Fruit fly (Drosophila melanogaster) whole organism, prepupa: ENCODE measurements around the gene CG11656.

Experiments
- Blimp-1 ChIP-seq: fragments of 200-800 bp; sonication (Bioruptor generic); optimal IDR thresholded peaks from 3 replicates; lab custom pipeline; 2017; ENCODE audit warnings: missing biosample characterization, missing genetic modification characterization, mild to moderate bottlenecking, moderate library complexity, missing genetic modification reagents
- CG10669 ChIP-seq: fragments of 200-800 bp; sonication (Bioruptor generic); optimal IDR thresholded peaks from 3 replicates; lab custom pipeline; 2018; ENCODE audit warnings: missing biosample characterization, mild to moderate bottlenecking, missing genetic modification characterization, moderate library complexity
- CG11294 ChIP-seq: fragments of 200-800 bp; sonication (Bioruptor generic); IDR thresholded peaks from 2 replicates; pipeline ENCODE4 v1.3.6; 2022; ENCODE audit warnings: missing biosample characterization, missing genetic modification characterization
- CG11762 ChIP-seq: fragments of 200-800 bp; sonication (Bioruptor generic); optimal IDR thresholded peaks from 3 replicates; lab custom pipeline; 2016; ENCODE audit warnings: missing biosample characterization, missing genetic modification characterization; ENCODE audit not compliant: insufficient read depth
- CG11902 ChIP-seq: fragments of 200-800 bp; sonication (Bioruptor generic); optimal IDR thresholded peaks from 3 replicates; lab custom pipeline; 2016; ENCODE audit warnings: missing biosample characterization, missing genetic modification characterization
- CG15336 ChIP-seq: fragments of 200-800 bp; sonication (Bioruptor generic); IDR thresholded peaks from 2 replicates; pipeline ENCODE4 v1.3.6; 2022; ENCODE audit warnings: missing biosample characterization, missing genetic modification characterization
- CG1621 ChIP-seq: fragments of 200-800 bp; sonication (Bioruptor generic); optimal IDR thresholded peaks from 3 replicates; lab custom pipeline; 2018; ENCODE audit warnings: missing biosample characterization, mild to moderate bottlenecking, missing genetic modification characterization
- CG16779 ChIP-seq: fragments of 200-800 bp; sonication (Bioruptor generic); optimal IDR thresholded peaks from 3 replicates; lab custom pipeline; 2017; ENCODE audit warnings: missing biosample characterization, mild to moderate bottlenecking, missing genetic modification characterization
- CG3032 ChIP-seq: fragments of 200-800 bp; optimal IDR thresholded peaks from 2 replicates; lab custom pipeline; 2019; ENCODE audit warnings: missing biosample characterization, mild to moderate bottlenecking, missing genetic modification characterization, moderate library complexity
- CG31627 ChIP-seq: fragments of 200-800 bp; sonication (Bioruptor generic); optimal IDR thresholded peaks from 3 replicates; lab custom pipeline; 2016; ENCODE audit warnings: missing biosample characterization, missing genetic modification characterization
- CG32006 ChIP-seq: fragments of 200-800 bp; sonication (Bioruptor generic); optimal IDR thresholded peaks from 3 replicates; lab custom pipeline; 2017; ENCODE audit warnings: missing biosample characterization, mild to moderate bottlenecking, missing genetic modification characterization
- CG34406 ChIP-seq: fragments of 200-800 bp; sonication (Bioruptor generic); optimal IDR thresholded peaks from 3 replicates; lab custom pipeline; 2016; ENCODE audit warnings: missing biosample characterization, missing genetic modification characterization
- CG3919 ChIP-seq: fragments of 200-800 bp; sonication (Bioruptor generic); optimal IDR thresholded peaks from 3 replicates; lab custom pipeline; 2016; ENCODE audit warnings: missing biosample characterization, missing genetic modification characterization
- CG4318 ChIP-seq: fragments of 200-800 bp; sonication (Bioruptor generic); optimal IDR thresholded peaks from 3 replicates; lab custom pipeline; 2017; ENCODE audit warnings: missing biosample characterization, mild to moderate bottlenecking, missing genetic modification characterization
- CG6163 ChIP-seq: fragments of 200-800 bp; sonication (Bioruptor generic); IDR thresholded peaks from 3 replicates; pipeline ENCODE4 v1.3.6; 2022; ENCODE audit warnings: missing biosample characterization, missing genetic modification characterization
- CG6276 ChIP-seq: fragments of 200-800 bp; sonication (Bioruptor generic); optimal IDR thresholded peaks from 2 replicates; lab custom pipeline; 2017; ENCODE audit warnings: missing biosample characterization, mild to moderate bottlenecking, missing genetic modification characterization
- CG6792 ChIP-seq: fragments of 200-800 bp; sonication (Bioruptor generic); optimal IDR thresholded peaks from 3 replicates; lab custom pipeline; 2016; ENCODE audit warnings: missing biosample characterization, missing genetic modification characterization
- CG6808 ChIP-seq: fragments of 200-800 bp; sonication (Bioruptor generic); optimal IDR thresholded peaks from 3 replicates; lab custom pipeline; 2017; ENCODE audit warnings: missing biosample characterization, missing genetic modification characterization, mild to moderate bottlenecking, moderate library complexity, missing genetic modification reagents
- CG6854 ChIP-seq: fragments of 200-800 bp; sonication (Bioruptor generic); optimal IDR thresholded peaks from 2 replicates; lab custom pipeline; 2017; ENCODE audit warnings: missing biosample characterization, mild to moderate bottlenecking, missing genetic modification characterization
- CG7368 ChIP-seq: fragments of 200-800 bp; sonication (Bioruptor generic); optimal IDR thresholded peaks from 3 replicates; lab custom pipeline; 2016; ENCODE audit warnings: missing biosample characterization, missing genetic modification characterization
- CG8119 ChIP-seq: fragments of 200-800 bp; sonication (Bioruptor generic); IDR thresholded peaks from 3 replicates; pipeline ENCODE4 v1.3.6; 2022; ENCODE audit warnings: missing biosample characterization, missing genetic modification characterization
- CG8632 ChIP-seq: fragments of 200-800 bp; sonication (Bioruptor generic); optimal IDR thresholded peaks from 3 replicates; lab custom pipeline; 2016; ENCODE audit warnings: missing biosample characterization, missing genetic modification characterization
- Eip75B ChIP-seq: fragments of 200-800 bp; sonication (Bioruptor generic); optimal IDR thresholded peaks from 3 replicates; lab custom pipeline; 2016; ENCODE audit warnings: missing biosample characterization, missing genetic modification characterization
- Eip78C ChIP-seq: fragments of 200-800 bp; sonication (Bioruptor generic); peaks from one replicate; lab custom pipeline; 2016; ENCODE audit warnings: missing biosample characterization, missing genetic modification characterization
- Eip93F ChIP-seq: fragments of 200-800 bp; sonication (Bioruptor generic); optimal IDR thresholded peaks from 2 replicates; lab custom pipeline; 2016; ENCODE audit warnings: missing biosample characterization, mild to moderate bottlenecking, missing genetic modification characterization
- Ets21C ChIP-seq: fragments of 200-800 bp; sonication (Bioruptor generic); optimal IDR thresholded peaks from 3 replicates; lab custom pipeline; 2016; ENCODE audit warnings: missing biosample characterization, missing genetic modification characterization
- Gug ChIP-seq: fragments of 200-800 bp; sonication (Bioruptor generic); IDR thresholded peaks from 2 replicates; pipeline ENCODE4 v1.3.6; 2022; ENCODE audit warnings: missing biosample characterization, missing genetic modification characterization
- Hr38 ChIP-seq: sonication (Bioruptor generic); optimal IDR thresholded peaks from 2 replicates; lab custom pipeline; 2016; ENCODE audit warnings: missing biosample characterization, missing genetic modification characterization
- Hr39 ChIP-seq: fragments of 200-800 bp; sonication (Bioruptor generic); optimal IDR thresholded peaks from 2 replicates; lab custom pipeline; 2016; ENCODE audit warnings: missing biosample characterization, missing genetic modification characterization
- Hr4 ChIP-seq: fragments of 200-800 bp; sonication (Bioruptor generic); optimal IDR thresholded peaks from 3 replicates; lab custom pipeline; 2016; ENCODE audit warnings: missing biosample characterization, missing genetic modification characterization
- Lpt ChIP-seq: fragments of 200-800 bp; sonication (Bioruptor generic); optimal IDR thresholded peaks from 3 replicates; lab custom pipeline; 2016; ENCODE audit warnings: missing biosample characterization, missing genetic modification characterization
- Met ChIP-seq: fragments of 200-800 bp; sonication (Bioruptor generic); optimal IDR thresholded peaks from 3 replicates; lab custom pipeline; 2016; ENCODE audit warnings: missing biosample characterization, missing genetic modification characterization
- OdsH ChIP-seq: fragments of 200-800 bp; sonication (Bioruptor generic); optimal IDR thresholded peaks from 3 replicates; lab custom pipeline; 2016; ENCODE audit warnings: missing biosample characterization, missing genetic modification characterization
- Smox ChIP-seq: fragments of 200-800 bp; sonication (Bioruptor generic); optimal IDR thresholded peaks from 3 replicates; lab custom pipeline; 2016; ENCODE audit warnings: missing biosample characterization, missing genetic modification characterization
- Sox102F ChIP-seq: fragments of 200-800 bp; sonication (Bioruptor generic); optimal IDR thresholded peaks from 2 replicates; lab custom pipeline; 2016; ENCODE audit warnings: missing biosample characterization, mild to moderate bottlenecking, missing genetic modification characterization
- Sox14 ChIP-seq: fragments of 200-800 bp; sonication (Bioruptor generic); optimal IDR thresholded peaks from 3 replicates; lab custom pipeline; 2016; ENCODE audit warnings: missing biosample characterization, missing genetic modification characterization
- achi ChIP-seq: fragments of 200-800 bp; sonication (Bioruptor generic); optimal IDR thresholded peaks from 3 replicates; lab custom pipeline; 2016; ENCODE audit warnings: missing biosample characterization, missing genetic modification characterization
- acj6 ChIP-seq: fragments of 200-800 bp; sonication (Bioruptor generic); optimal IDR thresholded peaks from 3 replicates; lab custom pipeline; 2016; ENCODE audit warnings: missing biosample characterization, missing genetic modification characterization
- cyc ChIP-seq: fragments of 200-800 bp; sonication (Bioruptor generic); optimal IDR thresholded peaks from 3 replicates; lab custom pipeline; 2016; ENCODE audit warnings: missing biosample characterization, missing genetic modification characterization
- dsx ChIP-seq: fragments of 200-800 bp; optimal IDR thresholded peaks from 3 replicates; lab custom pipeline; 2019; ENCODE audit warnings: missing biosample characterization, mild to moderate bottlenecking, missing genetic modification characterization, moderate library complexity; ENCODE audit not compliant: poor library complexity, severe bottlenecking
- eg ChIP-seq: fragments of 200-800 bp; sonication (Bioruptor generic); IDR thresholded peaks from 3 replicates; pipeline ENCODE4 v1.3.6; 2022; ENCODE audit warnings: missing biosample characterization, missing genetic modification characterization
- esn ChIP-seq: fragments of 200-800 bp; sonication (Bioruptor generic); optimal IDR thresholded peaks from 2 replicates; lab custom pipeline; 2016; ENCODE audit warnings: missing biosample characterization, mild to moderate bottlenecking, missing genetic modification characterization, moderate library complexity
- fd59A ChIP-seq: fragments of 200-800 bp; sonication (Bioruptor generic); optimal IDR thresholded peaks from 2 replicates; lab custom pipeline; 2017; ENCODE audit warnings: missing biosample characterization, mild to moderate bottlenecking, missing genetic modification characterization, missing genetic modification reagents
- fd85E ChIP-seq: fragments of 200-800 bp; sonication (Bioruptor generic); optimal IDR thresholded peaks from 3 replicates; lab custom pipeline; 2016; ENCODE audit warnings: missing biosample characterization, missing genetic modification characterization
- lz ChIP-seq: fragments of 200-800 bp; sonication (Bioruptor generic); optimal IDR thresholded peaks from 3 replicates; lab custom pipeline; 2016; ENCODE audit warnings: missing biosample characterization, missing genetic modification characterization
- pdm3 ChIP-seq: fragments of 200-800 bp; sonication (Bioruptor generic); optimal IDR thresholded peaks from 3 replicates; lab custom pipeline; 2016; ENCODE audit warnings: missing biosample characterization, missing genetic modification characterization
- salr ChIP-seq, 2 experiments: fragments of 200-800 bp; sonication (Bioruptor generic); optimal IDR thresholded peaks; 3 replicates each; lab custom pipeline; 2016 to 2018; ENCODE audit warnings: missing biosample characterization in 2 of 2, missing genetic modification characterization in 2 of 2, mild to moderate bottlenecking in 1 of 2
- spab ChIP-seq: fragments of 200-800 bp; sonication (Bioruptor generic); optimal IDR thresholded peaks from 2 replicates; lab custom pipeline; 2017; ENCODE audit warnings: missing biosample characterization, mild to moderate bottlenecking, missing genetic modification characterization, missing genetic modification reagents
- ss ChIP-seq, 2 experiments: fragments of 200-800 bp; sonication (Bioruptor generic); optimal IDR thresholded peaks; 2 replicates in 1 of 2; 3 replicates in 1 of 2; lab custom pipeline; 2017 to 2018; ENCODE audit warnings: mild to moderate bottlenecking in 2 of 2, missing biosample characterization in 2 of 2, missing genetic modification characterization in 2 of 2, moderate library complexity in 1 of 2
- svp ChIP-seq: fragments of 200-800 bp; sonication (Bioruptor generic); peaks from one replicate; lab custom pipeline; 2016; ENCODE audit warnings: missing biosample characterization, missing genetic modification characterization
- topi ChIP-seq: fragments of 200-800 bp; sonication (Bioruptor generic); optimal IDR thresholded peaks from 3 replicates; lab custom pipeline; 2016; ENCODE audit warnings: missing biosample characterization, missing genetic modification characterization
- vri ChIP-seq: fragments of 200-800 bp; sonication (Bioruptor generic); optimal IDR thresholded peaks from 3 replicates; lab custom pipeline; 2016; ENCODE audit warnings: missing biosample characterization, mild to moderate bottlenecking, missing genetic modification characterization

CG11656 gene

dm6 chr3R:13012351-13012750, 2.7 kb downstream of the CG11656 start:
- peak; percentile 77 for TF ChIP-seq CG6276 (GFP tag; lab: Kevin White, UChicago)
- TF ChIP-seq fd85E (GFP tag; lab: Kevin White, UChicago), result no peak
- TF ChIP-seq Eip78C, result peak; percentile 92
- TF ChIP-seq Hr38, result no peak
- TF ChIP-seq CG31627 (GFP tag; lab: Kevin White, UChicago), result peak; percentile 80
- peak; percentile 74 for TF ChIP-seq CG7368 (GFP tag; lab: Kevin White, UChicago)
- peak; percentile 58 for TF ChIP-seq Eip75B (GFP tag; lab: Kevin White, UChicago)
- peak; percentile 90 for TF ChIP-seq Sox14 (GFP tag; lab: Kevin White, UChicago)
- peak; percentile 77 for TF ChIP-seq CG32006 (GFP tag; lab: Kevin White, UChicago)
- peak; percentile 74 for TF ChIP-seq Hr4 (GFP tag; lab: Kevin White, UChicago)
- peak; percentile 65 for TF ChIP-seq CG11902 (GFP tag; lab: Kevin White, UChicago)
- peak; percentile 89 for TF ChIP-seq eg (GFP tag; lab: Robert Waterston, UW)
- peak; percentile 48 for TF ChIP-seq dsx (GFP tag; lab: Kevin White, UChicago)
- TF ChIP-seq CG3032 (tag; lab: Kevin White, UChicago), result peak; percentile 49
- TF ChIP-seq acj6 (GFP tag; lab: Kevin White, UChicago), result peak; percentile 73
- TF ChIP-seq pdm3, result peak; percentile 78
- TF ChIP-seq Hr39 (GFP tag; lab: Kevin White, UChicago), result peak; percentile 75
- TF ChIP-seq OdsH (GFP tag; lab: Kevin White, UChicago), result peak; percentile 77
- TF ChIP-seq topi, result peak; percentile 66
- peak; percentile 74 for TF ChIP-seq cyc
- peak; percentile 51 for TF ChIP-seq CG11294 (GFP tag; lab: Robert Waterston, UW)
- no peak for TF ChIP-seq CG4318 (GFP tag; lab: Kevin White, UChicago)
- TF ChIP-seq Gug, result peak; percentile 80
- TF ChIP-seq fd59A (GFP tag; lab: Kevin White, UChicago), result peak; percentile 33
- TF ChIP-seq Met, result peak; percentile 71
- peak; percentile 81 for TF ChIP-seq esn (GFP tag; lab: Kevin White, UChicago)
- peak; percentile 73; the same call in 2 of the 3 replicates for TF ChIP-seq CG8119 (GFP tag; lab: Robert Waterston, UW)
- TF ChIP-seq Ets21C (GFP tag; lab: Kevin White, UChicago), result peak; percentile 67
- TF ChIP-seq Eip93F (GFP tag; lab: Kevin White, UChicago), result no peak
- peak; percentile 88 for TF ChIP-seq CG6163 (GFP tag; lab: Robert Waterston, UW)
- peak; percentile 33 for TF ChIP-seq CG11762 (GFP tag; lab: Kevin White, UChicago)
- peak; percentile 50 to 55 for TF ChIP-seq salr (GFP tag; optimal IDR thresholded peaks at IDR 0.05; lab: Kevin White, UChicago)
- TF ChIP-seq achi (GFP tag; lab: Kevin White, UChicago), result peak; percentile 62
- TF ChIP-seq CG1621 (tag; lab: Kevin White, UChicago), result peak; percentile 63
- peak; percentile 57 for TF ChIP-seq Blimp-1 (GFP tag; lab: Kevin White, UChicago)
- peak; percentile 71 to 75 for TF ChIP-seq ss (GFP tag; optimal IDR thresholded peaks at IDR 0.05; lab: Kevin White, UChicago)
- TF ChIP-seq CG34406, result peak; percentile 56
- peak; percentile 67 for TF ChIP-seq CG10669
- peak; percentile 47 for TF ChIP-seq spab (GFP tag; lab: Kevin White, UChicago)
- peak; percentile 76 for TF ChIP-seq Lpt (GFP tag; lab: Kevin White, UChicago)
- peak; percentile 68 for TF ChIP-seq Smox (GFP tag; lab: Kevin White, UChicago)
- TF ChIP-seq CG6792 (GFP tag; lab: Kevin White, UChicago), result peak; percentile 77
- TF ChIP-seq svp (GFP tag; lab: Kevin White, UChicago), result peak; percentile 87
- peak; percentile 71 for TF ChIP-seq Sox102F (GFP tag; lab: Kevin White, UChicago)
- TF ChIP-seq lz (GFP tag; lab: Kevin White, UChicago), result peak; percentile 82
- peak; percentile 53 for TF ChIP-seq CG16779
- peak; percentile 62 for TF ChIP-seq CG8632
- peak; percentile 26 for TF ChIP-seq CG6854
- peak; percentile 69 for TF ChIP-seq CG6808 (GFP tag; lab: Kevin White, UChicago)
- no peak; the same call in 1 of the 2 replicates for TF ChIP-seq CG15336 (GFP tag; lab: Robert Waterston, UW)
- TF ChIP-seq CG3919 (GFP tag; lab: Kevin White, UChicago), result peak; percentile 72
- peak; percentile 86 for TF ChIP-seq vri (GFP tag; lab: Kevin White, UChicago)
